Fruit fly (Drosophila melanogaster): ENCODE measurements around the gene sim.
A peak's percentile ranks its signal among the peaks of the same experiment; 100 is the strongest.

The sim gene

dm6 chr3R:13030257-13031173 lies 27.0 kb upstream of the sim start, which contains the start of the genes CG46281 and CG46280 (continued):
- peak; percentile 27 for TF ChIP-seq CG13424 (tag; optimal IDR thresholded peaks at IDR 0.05)
- peak; percentile 39; the same call in 1 of the 2 replicates for TF ChIP-seq amos (GFP tag; IDR thresholded peaks at IDR 0.05; ENCODE audit: partially characterized antibody)
- peak; percentile 29 for TF ChIP-seq tin (GFP tag; optimal IDR thresholded peaks at IDR 0.05)
- TF ChIP-seq Hr3 (GFP tag; optimal IDR thresholded peaks at IDR 0.05): peak; percentile 24
- TF ChIP-seq nom (GFP tag; optimal IDR thresholded peaks at IDR 0.05): no peak
- TF ChIP-seq CG12942 (GFP tag; optimal IDR thresholded peaks at IDR 0.05): peak; percentile 17

- TF ChIP-seq emc (GFP tag; optimal IDR thresholded peaks at IDR 0.05) (no peak), sd (tag; optimal IDR thresholded peaks at IDR 0.05) (no peak), mirr (GFP tag; optimal IDR thresholded peaks at IDR 0.05) (no peak), CG2199 (GFP tag; IDR thresholded peaks at IDR 0.05) (peak; percentile 60; the same call in 1 of the 3 replicates), grn (GFP tag; optimal IDR thresholded peaks at IDR 0.05) (peak; percentile 33), sim (GFP tag; IDR thresholded peaks at IDR 0.05) (peak; percentile 41; the same call in 1 of the 2 replicates), Optix (GFP tag; IDR thresholded peaks at IDR 0.05) (peak; percentile 18; the same call in 1 of the 3 replicates), HHEX (GFP tag; optimal IDR thresholded peaks at IDR 0.05) (no peak), org-1 (GFP tag; optimal IDR thresholded peaks at IDR 0.05) (no peak), Trl (optimal IDR thresholded peaks at IDR 0.05) (no peak), Trl (GFP tag; optimal IDR thresholded peaks at IDR 0.05) (no peak), Ets97D (GFP tag; optimal IDR thresholded peaks at IDR 0.05) (no peak), CG3847 (GFP tag; IDR thresholded peaks at IDR 0.05) (no peak), Adf1 (GFP tag; IDR thresholded peaks at IDR 0.05) (no peak), jing (GFP tag; optimal IDR thresholded peaks at IDR 0.05) (no peak), Nf-YA (GFP tag; IDR thresholded peaks at IDR 0.05) (no peak), CG12769 (tag; optimal IDR thresholded peaks at IDR 0.05) (no peak), CG10959 (GFP tag; IDR thresholded peaks at IDR 0.05) (no peak), CG6791 (GFP tag; IDR thresholded peaks at IDR 0.05; ENCODE audit: partially characterized antibody) (0 out of 3 replicates have a peak, but pooled peaks have one; percentile 10), Med (GFP tag) (peak; percentile 72), CG33213 (GFP tag; optimal IDR thresholded peaks at IDR 0.05) (no peak), CG10543 (GFP tag; optimal IDR thresholded peaks at IDR 0.05) (no peak), CG9437 (GFP tag; optimal IDR thresholded peaks at IDR 0.05) (peak; percentile 38), amos (GFP tag; IDR thresholded peaks at IDR 0.05; ENCODE audit: partially characterized antibody) (peak; percentile 25), Pdp1 (GFP tag; optimal IDR thresholded peaks at IDR 0.05) (peak in 1 of 2 experiments; percentile 73), CG9797 (GFP tag; optimal IDR thresholded peaks at IDR 0.05) (no peak), CG17802 (tag; optimal IDR thresholded peaks at IDR 0.05) (no peak), sens (GFP tag) (peak; percentile 24), bbx (GFP tag; IDR thresholded peaks at IDR 0.05; ENCODE audit: partially characterized antibody) (no peak), NFAT (GFP tag; IDR thresholded peaks at IDR 0.05) (no peak), CG18011 (GFP tag; optimal IDR thresholded peaks at IDR 0.05) (no peak), CG3726 (GFP tag; IDR thresholded peaks at IDR 0.05) (no peak), Hr3 (GFP tag; optimal IDR thresholded peaks at IDR 0.05) (no peak), CG14441 (GFP tag; IDR thresholded peaks at IDR 0.05) (0 out of 2 replicates have a peak, but pooled peaks have one; percentile 15), CG16779 (GFP tag; IDR thresholded peaks at IDR 0.05) (no peak), CG9215 (GFP tag; IDR thresholded peaks at IDR 0.05) (no peak), yki (optimal IDR thresholded peaks at IDR 0.05) (no peak), CG34376 (GFP tag; optimal IDR thresholded peaks at IDR 0.05) (peak; percentile 1), psq (GFP tag; optimal IDR thresholded peaks at IDR 0.05) (no peak), Atf6 (GFP tag; IDR thresholded peaks at IDR 0.05) (peak; percentile 38; the same call in 1 of the 2 replicates), ci (GFP tag; IDR thresholded peaks at IDR 0.05) (peak; percentile 47; the same call in 1 of the 3 replicates), wdn (GFP tag; IDR thresholded peaks at IDR 0.05) (no peak), Deaf1 (tag; optimal IDR thresholded peaks at IDR 0.05) (peak; percentile 85), Bteb2 (GFP tag; optimal IDR thresholded peaks at IDR 0.05) (no peak)
Measured at dm6 chr3R:13032323-13032722, 25.2 kb upstream of the sim start, which contains the start of gene ry. Gene ry (plus strand): TSS chr3R:13032528.

All from whole organism, embryonic.